Worm (Caenorhabditis elegans) whole organism, late embryonic: ENCODE data around the gene K03B4.4.

ENCODE experiments used
- C08G9.2 ChIP-seq: sonication (generic microtip); optimal IDR thresholded peaks from 2 replicates; lab custom pipeline; 2016; ENCODE audit warnings: mild to moderate bottlenecking, missing genetic modification characterization, moderate library complexity, missing compliant biosample characterization
- F13H6.1 ChIP-seq: sonication (generic microtip); optimal IDR thresholded peaks from 2 replicates; lab custom pipeline; 2016; ENCODE audit warnings: missing genetic modification characterization, missing compliant biosample characterization
- T23F11.4 ChIP-seq: fragments of 200-800 bp; sonication (Bioruptor generic); optimal IDR thresholded peaks from 2 replicates; lab custom pipeline; 2018; ENCODE audit warnings: mild to moderate bottlenecking, missing genetic modification characterization, missing compliant biosample characterization
- Y22D7AL.16 ChIP-seq: sonication (generic microtip); optimal IDR thresholded peaks from 2 replicates; lab custom pipeline; 2016; ENCODE audit warnings: missing genetic modification characterization, missing compliant biosample characterization
- ceh-14 ChIP-seq: sonication (generic microtip); optimal IDR thresholded peaks from 2 replicates; lab custom pipeline; 2016; ENCODE audit warnings: missing genotype, missing genetic modification characterization, missing compliant biosample characterization
- ceh-18 ChIP-seq: sonication (generic microtip); optimal IDR thresholded peaks from 2 replicates; lab custom pipeline; 2016; ENCODE audit warnings: missing genetic modification characterization, missing compliant biosample characterization
- ceh-2 ChIP-seq: sonication (generic microtip); optimal IDR thresholded peaks from 2 replicates; lab custom pipeline; 2016; ENCODE audit warnings: missing genotype, missing genetic modification characterization, missing compliant biosample characterization
- ceh-22 ChIP-seq: sonication (generic microtip); optimal IDR thresholded peaks from 2 replicates; lab custom pipeline; 2017; ENCODE audit warnings: missing biosample characterization, missing genetic modification characterization
- ceh-30 ChIP-seq: fragments of 150-350 bp; optimal IDR thresholded peaks from 2 replicates; lab custom pipeline; 2014; ENCODE audit warnings: missing biosample characterization, missing genetic modification characterization
- ceh-34 ChIP-seq: sonication (generic microtip); optimal IDR thresholded peaks from 2 replicates; lab custom pipeline; 2016; ENCODE audit warnings: mild to moderate bottlenecking, missing genetic modification characterization, missing compliant biosample characterization
- ceh-45 ChIP-seq: fragments of 200-800 bp; sonication (Bioruptor generic); IDR thresholded peaks from 2 replicates; pipeline ENCODE4 v1.3.6; 2022; ENCODE audit warnings: missing genetic modification reagents, missing genetic modification characterization, missing compliant biosample characterization
- ceh-48 ChIP-seq: sonication (generic microtip); optimal IDR thresholded peaks from 2 replicates; lab custom pipeline; 2016; ENCODE audit warnings: missing genetic modification characterization, inconsistent platforms, missing compliant biosample characterization
- che-1 ChIP-seq: sonication (generic microtip); optimal IDR thresholded peaks from 2 replicates; lab custom pipeline; 2016; ENCODE audit warnings: mild to moderate bottlenecking, missing genetic modification characterization, missing compliant biosample characterization
- dmd-4 ChIP-seq: sonication (generic microtip); optimal IDR thresholded peaks from 2 replicates; lab custom pipeline; 2016; ENCODE audit warnings: borderline replicate concordance, missing genetic modification characterization, missing compliant biosample characterization
- dve-1 ChIP-seq: sonication (generic microtip); optimal IDR thresholded peaks from 2 replicates; lab custom pipeline; 2017; ENCODE audit warnings: antibody characterized with exemption, mild to moderate bottlenecking, missing genetic modification characterization, missing compliant biosample characterization
- elt-2 ChIP-seq: sonication (generic microtip); optimal IDR thresholded peaks from 2 replicates; lab custom pipeline; 2016; ENCODE audit warnings: missing genetic modification reagents, missing genetic modification characterization, missing compliant biosample characterization
- elt-4 ChIP-seq: sonication (generic microtip); optimal IDR thresholded peaks from 2 replicates; lab custom pipeline; 2016; ENCODE audit warnings: missing genetic modification characterization, missing compliant biosample characterization
- eyg-1 ChIP-seq: sonication (generic microtip); optimal IDR thresholded peaks from 2 replicates; lab custom pipeline; 2016; ENCODE audit warnings: missing genotype, missing genetic modification characterization, missing compliant biosample characterization
- fax-1 ChIP-seq: sonication (generic microtip); optimal IDR thresholded peaks from 2 replicates; lab custom pipeline; 2016; ENCODE audit warnings: missing genotype, missing genetic modification characterization, missing compliant biosample characterization
- fkh-10 ChIP-seq: fragments of 150-350 bp; optimal IDR thresholded peaks from 2 replicates; lab custom pipeline; 2014; ENCODE audit warnings: missing biosample characterization, missing genetic modification reagents, missing genetic modification characterization
- fkh-6 ChIP-seq: sonication (generic microtip); optimal IDR thresholded peaks from 2 replicates; lab custom pipeline; 2016; ENCODE audit warnings: missing genetic modification characterization, missing compliant biosample characterization
- hlh-15 ChIP-seq: sonication (generic microtip); optimal IDR thresholded peaks from 2 replicates; lab custom pipeline; 2016; ENCODE audit warnings: missing genetic modification characterization, missing compliant biosample characterization
- madf-2 ChIP-seq: sonication (generic microtip); optimal IDR thresholded peaks from 2 replicates; lab custom pipeline; 2017; ENCODE audit warnings: missing genetic modification characterization, missing compliant biosample characterization
- nhr-11 ChIP-seq: fragments of 150-350 bp; optimal IDR thresholded peaks from 2 replicates; lab custom pipeline; 2014; ENCODE audit warnings: missing biosample characterization, missing genetic modification characterization
- nhr-232 ChIP-seq: sonication (generic microtip); optimal IDR thresholded peaks from 2 replicates; lab custom pipeline; 2016; ENCODE audit warnings: missing genetic modification characterization, missing compliant biosample characterization
- odd-2 ChIP-seq: sonication (generic microtip); optimal IDR thresholded peaks from 2 replicates; lab custom pipeline; 2017; ENCODE audit warnings: antibody characterized with exemption, mild to moderate bottlenecking, missing genetic modification characterization, missing compliant biosample characterization
- pha-2 ChIP-seq: sonication (generic microtip); optimal IDR thresholded peaks from 2 replicates; lab custom pipeline; 2017; ENCODE audit warnings: mild to moderate bottlenecking, missing genetic modification characterization, missing compliant biosample characterization
- pros-1 ChIP-seq: fragments of 150-350 bp; optimal IDR thresholded peaks from 2 replicates; lab custom pipeline; 2014; ENCODE audit warnings: missing biosample characterization, missing genetic modification reagents, missing genetic modification characterization
- rnt-1 ChIP-seq: sonication (generic microtip); optimal IDR thresholded peaks from 2 replicates; lab custom pipeline; 2016; ENCODE audit warnings: missing genetic modification characterization, missing compliant biosample characterization
- sdc-2 ChIP-seq: sonication (generic microtip); optimal IDR thresholded peaks from 2 replicates; lab custom pipeline; 2016; ENCODE audit warnings: missing genotype, missing genetic modification characterization, missing compliant biosample characterization
- sox-2 ChIP-seq: fragments of 200-800 bp; sonication (Bioruptor generic); IDR thresholded peaks from 2 replicates; pipeline ENCODE4 v1.3.6; 2022; ENCODE audit warnings: missing genetic modification reagents, missing genetic modification characterization, missing compliant biosample characterization
- sox-4 ChIP-seq: sonication (generic microtip); optimal IDR thresholded peaks from 2 replicates; lab custom pipeline; 2017; ENCODE audit warnings: mild to moderate bottlenecking, missing genetic modification characterization, inconsistent platforms, missing compliant biosample characterization
- syd-9 ChIP-seq: sonication (generic microtip); optimal IDR thresholded peaks from 2 replicates; lab custom pipeline; 2016; ENCODE audit warnings: mild to moderate bottlenecking, missing genetic modification characterization, moderate library complexity, missing compliant biosample characterization
- tbx-2 ChIP-seq: sonication (generic microtip); optimal IDR thresholded peaks from 2 replicates; lab custom pipeline; 2016; ENCODE audit warnings: missing genetic modification characterization, missing compliant biosample characterization
- unc-42 ChIP-seq: sonication (generic microtip); optimal IDR thresholded peaks from 2 replicates; lab custom pipeline; 2016; ENCODE audit warnings: missing genotype, missing genetic modification characterization, missing compliant biosample characterization
- unc-86 ChIP-seq: sonication (generic microtip); optimal IDR thresholded peaks from 2 replicates; lab custom pipeline; 2016; ENCODE audit warnings: missing genetic modification characterization, missing compliant biosample characterization

Gene K03B4.4

DNA sequence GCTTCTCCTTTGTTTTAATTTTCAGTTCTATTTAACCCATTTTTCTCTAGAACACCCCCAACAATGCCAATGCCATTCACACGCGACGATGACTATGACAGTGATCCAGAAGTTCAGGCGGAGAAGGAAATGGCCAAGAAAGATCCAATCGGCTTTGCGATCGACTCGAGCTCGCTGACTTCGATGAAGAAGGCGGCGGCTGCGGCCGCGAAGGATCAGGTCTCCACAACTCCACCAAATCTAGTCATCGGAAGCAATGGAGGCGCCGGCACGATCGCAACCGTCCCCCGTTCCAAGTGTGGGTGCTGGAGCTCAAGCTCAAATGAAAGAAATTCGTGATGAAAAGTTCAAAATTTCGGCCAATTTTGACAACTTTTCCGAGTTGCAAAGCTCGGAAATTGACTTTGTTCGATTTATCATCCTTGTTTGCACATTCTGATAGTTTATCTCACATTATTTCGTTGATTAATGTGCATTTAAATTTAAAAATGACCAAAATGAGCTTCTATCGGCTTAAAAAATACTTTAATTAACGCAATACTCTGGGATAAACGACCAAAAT, 6.3 kb downstream of the K03B4.4 start, which contains the start of gene K03B4.2:
Gene K03B4.2, plus strand, starts transcription at position 51 of the 562 bp plus-strand sequence.
- no peak for TF ChIP-seq nhr-11
- no peak for TF ChIP-seq dve-1 (tag; lab: Kevin White, UChicago)
- no peak for TF ChIP-seq F13H6.1
- TF ChIP-seq nhr-232 (tag; lab: Kevin White, UChicago): no peak
- no peak for TF ChIP-seq ceh-22 (tag; lab: Kevin White, UChicago)
- no peak for TF ChIP-seq rnt-1 (tag; lab: Kevin White, UChicago)
- TF ChIP-seq unc-42 (tag; lab: Kevin White, UChicago): no peak
- TF ChIP-seq elt-4 (tag; lab: Kevin White, UChicago): no peak
- TF ChIP-seq ceh-18 (tag; lab: Kevin White, UChicago): no peak
- no peak for TF ChIP-seq fkh-6
- TF ChIP-seq ceh-2 (tag; lab: Kevin White, UChicago): no peak
- no peak for TF ChIP-seq C08G9.2 (tag; lab: Kevin White, UChicago)
- no peak for TF ChIP-seq madf-2 (tag; lab: Kevin White, UChicago)
- no peak for TF ChIP-seq pros-1 (tag; lab: Kevin White, UChicago)
- no peak for TF ChIP-seq fax-1 (tag; lab: Kevin White, UChicago)
- no peak for TF ChIP-seq ceh-30 (tag; lab: Kevin White, UChicago)
- TF ChIP-seq ceh-45 (GFP tag; lab: Robert Waterston, UW): no peak
- TF ChIP-seq, all 69 proteins: peak for 0

- TF ChIP-seq elt-4 (tag; lab: Kevin White, UChicago) (no peak), ceh-34 (tag; lab: Kevin White, UChicago) (no peak), unc-86 (tag; lab: Kevin White, UChicago) (no peak), sox-4 (tag; lab: Kevin White, UChicago) (no peak), pros-1 (tag; lab: Kevin White, UChicago) (no peak), dmd-4 (tag; lab: Kevin White, UChicago) (no peak), unc-42 (tag; lab: Kevin White, UChicago) (no peak), ceh-14 (tag; lab: Kevin White, UChicago) (no peak), T23F11.4 (GFP tag; lab: Kevin White, UChicago) (no peak), ceh-18 (tag; lab: Kevin White, UChicago) (no peak)
Measured at ce11 chrV:4689234-4689633, 7.5 kb downstream of the K03B4.4 start, which contains the start of gene K03B4.1. Gene K03B4.1 (plus strand): TSS chrV:4689330.

DNA sequence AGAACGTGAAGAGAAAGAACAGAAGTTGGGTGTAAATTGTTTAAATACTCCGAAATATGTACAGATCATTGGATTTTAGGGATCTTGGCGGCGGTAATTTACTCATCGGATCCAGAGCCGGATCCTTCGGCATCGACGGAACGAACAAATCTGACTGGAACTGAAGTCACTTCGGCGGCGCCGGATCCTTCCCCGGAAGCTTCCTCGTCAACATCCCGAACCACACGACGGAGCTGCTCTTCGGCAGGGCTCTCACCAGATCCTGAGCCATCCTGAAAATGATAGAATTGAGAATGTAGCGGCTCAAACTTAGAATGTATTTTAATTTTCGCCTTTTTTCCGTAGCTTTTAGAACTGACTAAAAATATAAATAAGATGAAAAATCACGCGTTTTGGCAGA, 9.9 kb downstream of the K03B4.4 start:
- no peak for TF ChIP-seq elt-4 (tag; lab: Kevin White, UChicago)
- no peak for TF ChIP-seq sdc-2 (tag; lab: Kevin White, UChicago)
- TF ChIP-seq sox-2 (GFP tag; lab: Robert Waterston, UW): no peak
- no peak for TF ChIP-seq che-1 (tag; lab: Kevin White, UChicago)
- TF ChIP-seq rnt-1 (tag; lab: Kevin White, UChicago): no peak
- TF ChIP-seq tbx-2 (tag; lab: Kevin White, UChicago): no peak
- no peak for TF ChIP-seq hlh-15 (tag; lab: Kevin White, UChicago)
- no peak for TF ChIP-seq pha-2 (tag; lab: Kevin White, UChicago)
- TF ChIP-seq elt-2: no peak
- TF ChIP-seq dve-1 (tag; lab: Kevin White, UChicago): no peak
- TF ChIP-seq eyg-1 (tag; lab: Kevin White, UChicago): no peak
- TF ChIP-seq nhr-232 (tag; lab: Kevin White, UChicago): no peak
- TF ChIP-seq ceh-34 (tag; lab: Kevin White, UChicago): no peak
- no peak for TF ChIP-seq syd-9 (tag; lab: Kevin White, UChicago)

- TF ChIP-seq ceh-2 (tag; lab: Kevin White, UChicago) (no peak), Y22D7AL.16 (tag; lab: Kevin White, UChicago) (no peak), madf-2 (tag; lab: Kevin White, UChicago) (no peak), hlh-15 (tag; lab: Kevin White, UChicago) (no peak), ceh-48 (tag; lab: Kevin White, UChicago) (no peak), pros-1 (tag; lab: Kevin White, UChicago) (no peak), fkh-10 (no peak), odd-2 (no peak)
Measured at ce11 chrV:4692382-4693281, 10.9 kb downstream of the K03B4.4 start, which contains the start of gene cpg-8. Gene cpg-8 (minus strand): TSS chrV:4692432.
